Worm (Caenorhabditis elegans) whole organism, L4/young adult: ENCODE data around the gene rib-2.

Experiments used
- W03F9.2 ChIP-seq: fragments of 150-350 bp; optimal IDR thresholded peaks from 2 replicates; lab custom pipeline; 2014; ENCODE audit warnings: missing biosample characterization, missing genetic modification characterization
- him-1 ChIP-seq: sonication (generic microtip); optimal IDR thresholded peaks from 2 replicates; lab custom pipeline; 2016; ENCODE audit warnings: missing genotype, missing genetic modification reagents, missing genetic modification characterization, missing compliant biosample characterization

- TF ChIP-seq him-1 (no peak), W03F9.2 (tag; lab: Kevin White, UChicago) (no peak)
Measured at ce11 chrIII:10694294-10694693, 48.3 kb upstream of the rib-2 start, which contains the start of the genes Y39A1A.18 and fmo-3.
